Fruit fly (Drosophila melanogaster) whole organism, wandering third instar larva: ENCODE measurements around the gene klu.

Source experiments
- Dfd ChIP-seq: fragments of >200 bp; optimal IDR thresholded peaks from 2 replicates; lab custom pipeline; 2017; ENCODE audit warnings: missing biosample characterization, missing genetic modification characterization
- Myc ChIP-seq: fragments of >200 bp; optimal IDR thresholded peaks from 2 replicates; lab custom pipeline; 2017
- pan ChIP-seq: fragments of >200 bp; optimal IDR thresholded peaks from 2 replicates; lab custom pipeline; 2017
- usp ChIP-seq: fragments of >200 bp; optimal IDR thresholded peaks from 2 replicates; lab custom pipeline; 2017; ENCODE audit warnings: missing biosample characterization, missing genetic modification characterization

dm6 chr3L:10968656-10969055, 40.3 kb downstream of the klu start:
- TF ChIP-seq usp (GFP tag; lab: Kevin White, UChicago), result no peak
- no peak for TF ChIP-seq Dfd (GFP tag; lab: Kevin White, UChicago)
- no peak for TF ChIP-seq pan (lab: Kevin White, UChicago)
- no peak for TF ChIP-seq Myc
